Worm (Caenorhabditis elegans) whole organism, midembryonic: ENCODE measurements around the gene gst-35.
"Not testable (repeated sequence)": the region's sequence is repeated elsewhere in the genome, so short reads cannot be mapped to it uniquely, and the experiment has no call there.

ENCODE experiments used
- T22C8.4 ChIP-seq: fragments of 200-800 bp; sonication (Bioruptor generic); IDR thresholded peaks from 2 replicates; pipeline ENCODE4 v1.3.6; 2022; ENCODE audit warnings: missing genetic modification characterization, missing compliant biosample characterization
- cog-1 ChIP-seq: sonication (generic microtip); optimal IDR thresholded peaks from 2 replicates; lab custom pipeline; 2016; ENCODE audit warnings: missing genetic modification characterization, missing compliant biosample characterization
- flt-1 ChIP-seq: fragments of 200-800 bp; sonication (Bioruptor generic); IDR thresholded peaks from 2 replicates; pipeline ENCODE4 v1.3.6; 2022; ENCODE audit warnings: missing genetic modification characterization, missing compliant biosample characterization
- klf-2 ChIP-seq: fragments of 200-800 bp; sonication (Bioruptor generic); conservative IDR thresholded peaks from 2 replicates; pipeline ENCODE4 v1.3.6; 2022; ENCODE audit warnings: missing genetic modification reagents, missing genetic modification characterization, missing compliant biosample characterization
- med-1 ChIP-seq: sonication (generic microtip); optimal IDR thresholded peaks from 2 replicates; lab custom pipeline; 2017; ENCODE audit warnings: missing genetic modification characterization, mild to moderate bottlenecking, missing compliant biosample characterization, antibody characterized with exemption, missing genetic modification reagents; ENCODE audit not compliant: insufficient read depth
- ref-1 ChIP-seq: fragments of 200-800 bp; sonication (Bioruptor generic); conservative IDR thresholded peaks from 2 replicates; pipeline ENCODE4 v1.3.6; 2022; ENCODE audit warnings: missing genetic modification reagents, missing genetic modification characterization, missing compliant biosample characterization
- tab-1 ChIP-seq: fragments of 200-800 bp; sonication (Bioruptor generic); IDR thresholded peaks from 2 replicates; pipeline ENCODE4 v1.3.6; 2022; ENCODE audit warnings: missing genetic modification characterization, missing compliant biosample characterization
- ztf-23 ChIP-seq: fragments of 200-800 bp; sonication (Bioruptor generic); IDR thresholded peaks from 2 replicates; pipeline ENCODE4 v1.3.6; 2022; ENCODE audit warnings: missing genetic modification reagents, missing genetic modification characterization, missing compliant biosample characterization
- ztf-29 ChIP-seq: fragments of 200-800 bp; sonication (Bioruptor generic); IDR thresholded peaks from 2 replicates; pipeline ENCODE4 v1.3.6; 2022; ENCODE audit warnings: missing genetic modification reagents, missing genetic modification characterization, missing compliant biosample characterization

Gene gst-35

DNA sequence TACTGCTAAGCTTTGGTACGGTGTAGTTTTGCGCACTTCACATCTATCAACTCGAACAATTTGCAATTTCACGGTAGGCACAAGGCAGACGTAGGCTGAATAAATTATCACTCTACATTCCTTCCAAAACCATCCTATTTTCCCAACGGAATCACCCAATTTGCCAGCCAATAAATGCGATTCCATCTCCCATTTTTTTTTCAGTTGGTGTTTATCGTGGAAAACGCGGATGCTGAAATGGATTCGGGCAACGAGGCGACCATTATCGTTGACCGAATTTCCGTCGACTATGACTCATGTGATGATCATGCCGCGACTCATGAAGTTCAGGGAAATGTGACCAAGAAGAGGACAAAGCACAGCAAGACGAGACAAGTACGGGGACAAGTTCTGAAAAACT, 36.7 kb downstream of the gst-35 start:
- TF ChIP-seq ztf-23 (GFP tag; lab: Robert Waterston, UW), result no peak
- no peak for TF ChIP-seq tab-1
- no peak for TF ChIP-seq ztf-29 (GFP tag; lab: Robert Waterston, UW)
- TF ChIP-seq cog-1, result no peak
- no peak for TF ChIP-seq flt-1 (GFP tag; lab: Robert Waterston, UW)
- TF ChIP-seq T22C8.4, result no peak
- TF ChIP-seq ref-1 (GFP tag; lab: Robert Waterston, UW), result no peak
- no peak for TF ChIP-seq klf-2 (GFP tag; lab: Robert Waterston, UW)
- TF ChIP-seq med-1 (GFP tag; lab: Kevin White, UChicago), result no peak

DNA sequence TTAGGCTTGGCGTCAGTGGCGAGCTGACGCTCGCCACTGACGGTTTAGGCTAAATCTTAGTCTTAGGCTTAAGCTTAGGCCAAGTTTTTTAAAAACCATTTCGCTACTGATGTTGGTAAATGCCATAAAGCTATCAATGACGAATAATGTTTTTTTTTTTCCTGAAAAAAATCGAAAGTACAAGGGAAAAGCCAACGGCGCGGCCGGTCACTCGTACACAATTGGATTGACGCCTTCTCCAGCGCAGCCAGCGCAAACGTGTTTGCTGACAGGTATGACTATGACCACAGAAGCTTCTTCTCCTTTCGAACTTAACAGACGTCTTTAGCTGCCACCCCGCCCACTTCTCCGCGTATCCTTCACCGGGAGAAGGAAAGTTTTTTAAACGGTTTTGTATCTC, 39.6 kb downstream of the gst-35 start, which contains the start of gene Y53F4B.27:
TSS of gene Y53F4B.27 (plus strand) at position 301 of the 400 bp plus-strand sequence.
- TF ChIP-seq ztf-23 (GFP tag; lab: Robert Waterston, UW) (no peak), flt-1 (GFP tag; lab: Robert Waterston, UW) (no peak), T22C8.4 (no peak), cog-1 (no peak), med-1 (GFP tag; lab: Kevin White, UChicago) (no peak), tab-1 (no peak), ztf-29 (GFP tag; lab: Robert Waterston, UW) (no peak), ref-1 (GFP tag; lab: Robert Waterston, UW) (no peak), klf-2 (GFP tag; lab: Robert Waterston, UW) (no peak)

DNA sequence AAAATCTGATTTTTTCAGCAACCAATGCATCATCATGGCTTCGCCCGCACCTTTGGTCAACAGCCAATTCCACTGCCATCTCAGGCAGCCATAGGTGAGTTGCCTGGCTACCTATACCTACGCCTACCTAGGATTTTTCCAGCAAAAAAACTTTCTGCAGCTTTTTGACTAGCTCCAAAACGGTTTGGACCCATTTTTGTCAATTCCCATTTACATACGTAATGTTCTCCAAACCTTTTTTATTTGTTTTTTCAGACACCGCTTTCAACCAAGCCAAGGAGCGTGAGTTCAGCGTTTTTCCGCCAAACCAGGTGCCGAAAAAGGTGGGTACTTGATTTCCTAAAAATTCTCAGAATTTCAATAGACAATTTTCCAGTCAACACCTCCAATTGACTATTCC, 41.5 kb downstream of the gst-35 start:
- no peak for TF ChIP-seq ztf-29 (GFP tag; lab: Robert Waterston, UW)
- TF ChIP-seq ref-1 (GFP tag; lab: Robert Waterston, UW), result no peak
- no peak for TF ChIP-seq flt-1 (GFP tag; lab: Robert Waterston, UW)
- no peak for TF ChIP-seq cog-1
- TF ChIP-seq T22C8.4, result no peak
- TF ChIP-seq ztf-23 (GFP tag; lab: Robert Waterston, UW), result no peak
- TF ChIP-seq med-1 (GFP tag; lab: Kevin White, UChicago), result no peak
- no peak for TF ChIP-seq klf-2 (GFP tag; lab: Robert Waterston, UW)
- TF ChIP-seq tab-1, result no peak

DNA sequence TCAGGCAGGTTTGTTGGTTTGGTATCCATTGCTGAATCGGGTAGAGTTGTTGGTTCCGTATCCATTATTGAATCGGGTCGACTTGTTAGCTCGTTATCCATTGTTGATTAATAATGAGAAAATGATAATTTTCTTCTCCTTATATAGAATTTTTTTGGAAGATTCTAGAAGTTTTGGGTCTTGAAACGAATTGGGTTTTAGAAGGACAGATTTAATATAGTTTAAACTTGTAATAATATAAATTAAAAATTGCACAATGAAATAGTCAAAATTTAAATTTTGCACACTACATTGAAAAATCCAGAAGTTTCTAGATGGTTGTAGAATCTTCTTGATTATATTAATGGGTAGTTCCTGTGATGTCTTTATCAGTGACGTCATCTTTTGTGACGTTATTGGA, 44.3 kb downstream of the gst-35 start, which contains the start of gene Y53F4B.26:
TSS of gene Y53F4B.26 (minus strand) at position 101 of the 400 bp plus-strand sequence.
- TF ChIP-seq cog-1; tab-1; flt-1 (GFP tag; lab: Robert Waterston, UW): not testable (repeated sequence)

DNA sequence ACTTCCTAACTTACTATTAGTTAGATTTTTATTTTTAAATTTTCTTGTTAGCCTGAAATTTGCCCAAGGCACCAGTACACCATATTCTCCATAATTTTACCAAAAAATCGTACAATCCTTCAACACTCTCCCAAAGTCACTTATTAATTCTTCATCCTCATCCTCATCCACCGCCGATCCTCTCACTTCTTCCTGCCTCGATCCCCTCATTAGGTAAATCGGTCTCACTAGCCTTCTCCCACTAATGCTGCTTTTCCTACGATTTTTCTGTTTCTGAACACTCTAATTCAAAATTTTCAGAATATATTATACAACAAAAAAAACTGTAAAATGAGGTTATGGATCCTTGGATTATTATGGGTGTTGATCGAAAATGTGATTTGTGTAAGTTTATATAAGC, 49.3 kb downstream of the gst-35 start, which contains the start of gene Y53F4B.25:
TSS of gene Y53F4B.25 (plus strand) at position 301 of the 400 bp plus-strand sequence.
- TF ChIP-seq T22C8.4 (no peak), cog-1 (no peak), med-1 (GFP tag; lab: Kevin White, UChicago) (no peak), flt-1 (GFP tag; lab: Robert Waterston, UW) (no peak), ztf-23 (GFP tag; lab: Robert Waterston, UW) (no peak), klf-2 (GFP tag; lab: Robert Waterston, UW) (no peak), tab-1 (no peak), ztf-29 (GFP tag; lab: Robert Waterston, UW) (no peak), ref-1 (GFP tag; lab: Robert Waterston, UW) (no peak)

DNA sequence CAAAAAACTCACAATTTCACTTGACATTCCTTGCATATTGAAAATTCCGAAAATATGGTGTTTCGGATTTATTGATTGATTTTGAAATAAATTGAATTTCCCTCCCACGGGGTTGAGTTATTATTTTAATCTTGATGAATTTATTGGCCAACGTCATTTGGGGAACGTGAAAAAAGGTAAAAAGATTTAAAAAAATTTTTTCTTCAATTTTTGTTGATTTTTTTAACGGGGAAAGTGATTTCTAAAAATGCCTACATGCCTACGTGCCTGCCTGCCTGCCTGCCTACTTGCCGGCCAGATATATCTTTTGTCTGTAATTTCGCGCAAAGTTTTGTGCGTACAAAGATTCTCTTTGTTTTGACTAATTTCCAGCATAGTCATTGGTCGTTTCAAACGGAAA, 50.9 kb downstream of the gst-35 start, which contains the start of gene Y53F4B.24:
TSS of gene Y53F4B.24 (minus strand) at position 101 of the 400 bp plus-strand sequence.
- no peak for TF ChIP-seq cog-1
- no peak for TF ChIP-seq ztf-29 (GFP tag; lab: Robert Waterston, UW)
- TF ChIP-seq ref-1 (GFP tag; lab: Robert Waterston, UW), result no peak
- TF ChIP-seq flt-1 (GFP tag; lab: Robert Waterston, UW), result no peak
- TF ChIP-seq tab-1, result no peak
- TF ChIP-seq ztf-23 (GFP tag; lab: Robert Waterston, UW), result no peak
- no peak for TF ChIP-seq T22C8.4
- no peak for TF ChIP-seq klf-2 (GFP tag; lab: Robert Waterston, UW)
- TF ChIP-seq med-1 (GFP tag; lab: Kevin White, UChicago), result no peak
